Worm (Caenorhabditis elegans) whole organism, late embryonic: ENCODE measurements around the gene gly-20.
"Not testable (repeated sequence)": the region's sequence is repeated elsewhere in the genome, so short reads cannot be mapped to it uniquely, and the experiment has no call there.

Experiments used
- ama-1 ChIP-seq: fragments of 150-350 bp; optimal IDR thresholded peaks from 2 replicates; lab custom pipeline; 2014
- ets-4 ChIP-seq: sonication (generic microtip); optimal IDR thresholded peaks from 2 replicates; lab custom pipeline; 2016; ENCODE audit warnings: missing genetic modification characterization, missing compliant biosample characterization
- nfya-1 ChIP-seq: sonication (generic microtip); optimal IDR thresholded peaks from 2 replicates; lab custom pipeline; 2017; ENCODE audit warnings: missing genetic modification characterization, mild to moderate bottlenecking, missing compliant biosample characterization, antibody characterized with exemption, moderate library complexity
- nhr-11 ChIP-seq: fragments of 150-350 bp; optimal IDR thresholded peaks from 2 replicates; lab custom pipeline; 2014; ENCODE audit warnings: missing biosample characterization, missing genetic modification characterization
- pag-3 ChIP-seq: sonication (generic microtip); optimal IDR thresholded peaks from 2 replicates; lab custom pipeline; 2016; ENCODE audit warnings: missing compliant biosample characterization, missing genetic modification characterization, borderline replicate concordance
- pqm-1 ChIP-seq: sonication (generic microtip); optimal IDR thresholded peaks from 2 replicates; lab custom pipeline; 2016; ENCODE audit warnings: missing genetic modification characterization, missing compliant biosample characterization
- unc-55 ChIP-seq: sonication (generic microtip); optimal IDR thresholded peaks from 2 replicates; lab custom pipeline; 2017; ENCODE audit warnings: missing biosample characterization, missing genetic modification reagents, missing genetic modification characterization
- zip-5 ChIP-seq: sonication (generic microtip); optimal IDR thresholded peaks from 2 replicates; lab custom pipeline; 2016; ENCODE audit warnings: missing genetic modification characterization, missing compliant biosample characterization

ce11 chrV:11286114-11286513 lies 3.7 kb downstream of the gly-20 start, which contains the start of gene C03E10.3:
- not testable (repeated sequence) for TF ChIP-seq pqm-1 (tag; lab: Kevin White, UChicago); unc-55 (GFP tag; lab: Kevin White, UChicago); ama-1 (lab: Kevin White, UChicago); zip-5 (tag; lab: Kevin White, UChicago); nfya-1; pag-3 (tag; lab: Kevin White, UChicago); nhr-11; ets-4 (tag; lab: Kevin White, UChicago)
